Worm (Caenorhabditis elegans): ENCODE data around the gene K10H10.6.

K10H10.6 gene

DNA sequence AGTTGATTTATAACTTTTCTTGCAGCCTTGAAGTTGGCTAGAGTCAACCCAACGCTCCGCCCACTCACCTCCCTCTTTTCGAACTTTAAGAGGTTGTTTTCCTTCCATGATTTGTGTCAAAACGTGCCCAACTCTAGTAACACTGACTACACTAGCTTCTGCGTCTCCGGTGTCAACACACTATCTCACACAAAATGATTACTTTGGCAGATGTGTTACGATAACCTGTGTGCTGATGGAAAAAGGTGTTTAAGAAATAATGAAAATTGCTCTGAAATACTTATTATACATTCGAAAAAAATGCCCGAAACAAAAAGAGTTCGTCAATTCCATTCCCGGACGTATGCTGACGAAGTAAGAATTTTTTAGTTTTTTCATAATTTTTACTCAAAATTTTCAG, at the start of gene K10H10.6:
TSS of gene K10H10.6 (plus strand) at position 301 of the 400 bp plus-strand sequence.
- TF ChIP-seq unc-62 (GFP tag; optimal IDR thresholded peaks at IDR 0.05) = no peak

DNA sequence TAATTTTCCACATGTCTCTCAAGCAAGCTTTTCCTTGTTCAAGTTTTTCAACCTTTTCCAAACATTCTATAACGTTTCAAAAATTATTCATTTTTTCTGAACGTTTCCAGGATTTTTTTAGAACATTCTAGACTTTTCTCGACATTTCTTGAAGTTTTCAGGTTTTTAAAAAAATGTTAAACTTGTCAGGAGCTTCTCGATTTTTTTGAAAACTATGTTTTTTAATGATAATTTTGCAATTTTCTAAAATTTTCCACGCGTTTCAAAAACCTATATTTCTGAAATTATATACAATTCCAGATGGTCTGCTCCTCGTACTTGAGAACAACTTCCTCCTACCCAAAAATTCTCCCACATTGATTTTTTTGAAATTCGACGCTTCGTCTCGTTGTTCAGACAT, 47.8 kb upstream of the K10H10.6 start, which contains the start of gene dmsr-6:
TSS of gene dmsr-6 (plus strand) at position 301 of the 400 bp plus-strand sequence.
- no peak for TF ChIP-seq unc-62 (GFP tag; optimal IDR thresholded peaks at IDR 0.05)

DNA sequence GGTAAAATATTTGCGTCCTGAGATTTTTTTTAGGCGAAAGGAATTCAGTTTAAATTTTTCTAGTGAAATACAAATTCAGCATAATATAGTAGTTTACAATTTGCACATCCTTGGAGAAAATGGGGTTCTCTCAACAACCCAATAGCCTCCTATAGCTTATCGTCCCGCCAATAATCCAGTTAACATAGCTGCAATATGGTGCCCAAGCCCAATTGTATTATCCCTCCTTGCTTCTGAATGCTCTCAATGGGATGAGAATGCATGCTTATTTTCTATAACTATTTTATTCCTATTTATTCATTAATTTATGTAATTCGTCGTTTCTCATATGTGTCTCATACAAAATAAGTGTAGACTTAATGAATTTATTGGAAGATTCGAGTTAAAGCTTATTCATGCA, 33.1 kb upstream of the K10H10.6 start:
- TF ChIP-seq unc-62 (GFP tag; optimal IDR thresholded peaks at IDR 0.05) = no peak

DNA sequence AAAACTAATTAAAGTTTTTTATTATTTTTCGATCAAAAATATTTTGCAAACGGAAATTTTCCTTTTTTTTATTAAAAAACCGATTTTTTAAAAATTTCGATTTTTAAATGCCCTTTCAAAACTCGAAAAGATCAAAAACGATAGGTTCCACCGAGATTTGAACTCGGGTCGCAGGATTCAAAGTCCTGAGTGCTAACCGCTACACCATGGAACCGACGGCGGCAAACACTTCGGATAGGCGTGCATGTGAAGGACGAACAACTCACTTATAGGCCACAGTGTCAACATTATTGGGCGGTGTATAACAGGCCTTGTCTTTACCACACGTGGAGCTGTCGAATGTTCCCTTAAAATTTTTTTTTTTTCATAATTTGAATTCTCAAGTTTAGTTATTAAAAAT, 28.4 kb upstream of the K10H10.6 start:
- TF ChIP-seq unc-62 (GFP tag; optimal IDR thresholded peaks at IDR 0.05) = no peak

DNA sequence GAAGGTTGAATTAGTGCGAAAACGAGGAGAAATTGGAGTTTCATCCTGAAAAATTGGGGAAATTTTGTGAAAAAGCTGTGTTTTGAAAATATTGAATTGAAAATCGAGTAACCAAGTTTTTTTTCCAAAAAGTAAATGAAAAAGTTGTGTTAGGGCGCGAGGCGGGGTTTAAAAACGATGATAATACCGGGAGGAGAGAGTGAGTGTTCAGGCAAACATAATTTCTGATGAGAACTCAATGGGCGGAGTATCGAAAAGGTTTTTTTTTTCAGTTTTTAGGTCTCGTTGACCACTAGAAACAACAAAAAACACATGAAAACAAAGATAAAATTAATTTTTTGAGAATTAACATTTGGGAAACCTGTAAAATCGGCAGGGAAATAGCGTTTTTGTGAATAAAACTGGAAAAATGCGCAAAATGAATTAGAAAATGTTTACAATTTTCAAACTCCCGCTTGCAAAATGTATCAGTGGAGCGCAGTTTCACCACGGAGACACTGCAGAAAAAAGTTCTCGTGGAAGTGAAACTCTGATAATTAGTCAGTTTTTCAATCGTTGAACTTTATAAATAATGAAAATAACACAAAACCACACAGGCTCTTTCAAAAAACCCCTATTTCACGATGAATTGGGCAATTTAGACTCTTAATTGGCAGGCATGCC, 23.4 kb upstream of the K10H10.6 start, which contains the start of gene C13B4.1:
TSS of gene C13B4.1 (minus strand) at position 51 of the 663 bp plus-strand sequence.
- no peak for TF ChIP-seq unc-62 (GFP tag; optimal IDR thresholded peaks at IDR 0.05)

DNA sequence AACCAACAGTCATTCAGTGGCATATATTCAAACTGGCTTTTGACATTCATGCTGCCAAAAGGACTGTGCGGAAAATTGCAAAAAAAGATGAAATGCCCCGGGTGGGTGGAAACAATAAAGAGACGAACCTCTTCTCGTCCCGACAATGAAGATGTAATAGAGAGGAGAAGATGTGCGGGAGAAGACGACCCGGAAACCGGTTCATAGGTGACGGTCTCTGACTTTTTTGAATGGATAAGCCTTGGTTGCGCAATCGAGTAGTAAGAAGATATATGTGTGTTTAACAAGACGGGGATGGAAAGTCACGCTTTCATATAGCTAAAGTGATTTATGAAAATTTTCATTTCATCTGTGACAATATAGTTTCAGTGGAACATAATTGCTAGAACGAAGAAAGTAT, 22.3 kb upstream of the K10H10.6 start:
- TF ChIP-seq unc-62 (GFP tag; optimal IDR thresholded peaks at IDR 0.05) = no peak

DNA sequence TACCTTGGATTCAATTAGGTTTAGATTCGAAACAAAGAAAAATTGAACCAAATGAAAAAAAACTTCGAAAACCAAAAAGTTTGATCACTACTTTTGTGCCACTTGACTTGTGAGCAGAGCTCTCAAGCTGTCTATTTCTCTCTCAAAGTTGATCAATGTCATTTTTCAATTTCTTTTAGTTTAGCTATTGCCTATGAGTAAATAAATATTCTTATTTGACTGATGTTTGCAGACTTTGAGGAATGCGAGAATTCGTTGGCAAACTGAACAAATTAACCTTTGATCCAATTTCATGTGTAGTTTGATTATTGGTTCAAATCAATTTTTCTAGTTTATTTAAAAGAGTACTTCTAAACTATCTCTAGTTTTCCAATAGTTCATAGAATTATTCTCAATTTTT, 19.3 kb upstream of the K10H10.6 start:
- no peak for TF ChIP-seq unc-62 (GFP tag; optimal IDR thresholded peaks at IDR 0.05)

DNA sequence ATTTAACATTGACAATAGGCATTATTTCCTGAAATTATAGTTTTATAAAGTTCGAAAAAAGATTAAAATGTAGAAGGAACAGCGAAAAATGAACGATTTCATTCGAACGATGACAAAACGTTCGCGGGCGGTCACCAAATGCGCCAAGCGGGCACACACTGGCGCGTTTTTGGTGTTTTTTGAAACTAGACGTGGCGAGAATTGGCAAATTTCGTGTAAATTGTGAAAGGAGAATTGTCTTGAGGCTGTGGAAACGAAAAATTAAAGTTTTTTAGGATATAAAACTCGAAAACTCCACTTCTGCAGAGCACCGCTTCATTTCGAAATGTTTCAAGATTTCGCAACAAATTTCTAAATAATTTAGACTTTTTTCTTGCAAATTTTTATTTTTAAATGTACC, 14.4 kb upstream of the K10H10.6 start, which contains the start of gene usp-14:
TSS of gene usp-14 (minus strand) at position 28 of the 400 bp plus-strand sequence.
- no peak for TF ChIP-seq unc-62 (GFP tag; optimal IDR thresholded peaks at IDR 0.05)

DNA sequence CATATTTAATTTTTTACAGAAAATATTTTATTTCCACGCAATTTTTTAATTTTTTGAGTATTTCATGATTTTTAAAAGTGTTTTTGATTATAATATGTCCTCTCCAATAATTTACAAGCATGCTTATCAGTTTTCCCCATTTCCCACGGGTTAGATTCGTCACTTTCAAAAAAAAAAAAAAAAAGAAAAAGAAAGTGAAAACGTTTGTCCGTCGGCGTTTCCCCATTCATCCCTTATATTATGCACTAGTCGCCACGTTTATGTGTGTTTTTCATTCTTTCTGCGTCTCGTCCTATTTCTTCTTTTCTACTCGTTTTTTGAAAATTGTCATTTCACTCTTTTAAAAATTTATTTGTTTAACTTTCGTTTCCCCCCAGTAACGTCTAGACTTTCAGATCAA, 13.7 kb upstream of the K10H10.6 start, which contains the start of gene vnut-1:
TSS of gene vnut-1 (plus strand) at position 396 of the 400 bp plus-strand sequence.
- TF ChIP-seq unc-62 (GFP tag; optimal IDR thresholded peaks at IDR 0.05) = no peak

DNA sequence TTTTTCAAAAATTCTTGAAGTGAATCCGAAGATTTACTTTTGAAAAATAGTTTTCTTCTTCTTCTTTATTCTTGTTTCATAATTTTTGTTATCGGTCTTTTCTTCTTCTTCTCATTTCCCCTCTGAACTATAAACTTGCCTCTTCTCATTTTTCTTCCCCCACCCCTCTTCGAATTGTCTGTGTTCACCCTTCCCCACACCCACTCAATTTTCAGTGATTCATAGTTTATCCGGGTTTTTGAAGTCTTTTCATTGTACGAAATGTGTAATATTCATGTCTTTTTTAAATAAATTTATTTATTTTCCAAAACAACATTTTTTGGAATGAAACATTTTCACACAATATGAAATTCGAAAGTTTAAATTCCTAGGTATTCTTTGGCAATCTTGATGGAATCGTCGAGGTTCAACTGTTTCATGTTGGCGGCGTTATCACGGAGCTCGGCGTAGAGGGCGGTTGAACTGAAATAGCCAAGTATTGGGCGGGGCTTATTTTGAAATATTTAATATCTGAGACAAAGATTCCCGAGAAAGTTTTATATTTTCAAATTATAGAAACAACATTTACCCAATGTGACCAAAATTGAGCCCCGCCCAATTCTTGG, 10.4 kb upstream of the K10H10.6 start:
- TF ChIP-seq unc-62 (GFP tag; optimal IDR thresholded peaks at IDR 0.05) = no peak

DNA sequence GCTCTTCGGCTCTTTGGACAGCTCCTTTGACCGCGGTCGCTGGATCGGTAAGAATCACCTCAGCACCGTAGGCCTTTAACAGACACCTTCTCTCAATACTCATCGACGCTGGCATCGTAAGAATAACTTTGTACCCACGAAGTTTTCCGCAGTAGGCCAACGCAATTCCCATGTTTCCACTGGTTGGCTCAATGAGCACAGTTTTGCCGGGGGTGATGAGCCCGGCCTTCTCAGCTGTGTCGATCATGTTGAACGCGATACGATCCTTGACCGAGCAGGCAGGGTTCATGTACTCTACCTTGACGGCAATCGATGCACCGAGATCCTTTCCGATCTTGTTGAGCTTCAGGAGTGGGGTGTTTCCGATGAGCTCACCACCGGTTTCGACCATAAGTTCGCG, 9.1 kb upstream of the K10H10.6 start:
- no peak for TF ChIP-seq unc-62 (GFP tag; optimal IDR thresholded peaks at IDR 0.05)

DNA sequence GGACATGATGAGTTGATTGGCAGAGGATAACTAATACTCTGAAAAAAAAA, 8.9 kb upstream of the K10H10.6 start, which contains the start of gene cysl-2:
TSS of gene cysl-2 (minus strand) at position 38 of the 50 bp plus-strand sequence.
- no peak for TF ChIP-seq unc-62 (GFP tag; optimal IDR thresholded peaks at IDR 0.05)

DNA sequence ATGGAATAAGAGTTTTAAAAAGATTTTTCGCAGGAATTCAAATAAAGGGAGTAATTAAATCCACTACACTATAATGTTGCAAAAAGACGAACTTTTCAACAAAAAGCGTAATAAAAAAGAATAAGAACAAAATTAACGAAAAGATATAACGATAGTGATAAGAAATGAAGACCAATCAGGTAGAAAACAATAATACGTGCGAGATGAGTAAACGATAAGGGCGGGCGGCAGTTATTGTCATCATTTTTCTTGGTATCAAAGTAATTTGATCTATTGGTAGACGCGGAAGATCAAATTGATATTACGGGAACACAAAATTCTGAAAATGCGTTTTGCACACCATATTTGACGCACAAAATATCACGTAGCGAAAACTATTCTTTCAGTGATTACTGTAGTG, 8.6 kb upstream of the K10H10.6 start:
- TF ChIP-seq unc-62 (GFP tag; optimal IDR thresholded peaks at IDR 0.05) = no peak

DNA sequence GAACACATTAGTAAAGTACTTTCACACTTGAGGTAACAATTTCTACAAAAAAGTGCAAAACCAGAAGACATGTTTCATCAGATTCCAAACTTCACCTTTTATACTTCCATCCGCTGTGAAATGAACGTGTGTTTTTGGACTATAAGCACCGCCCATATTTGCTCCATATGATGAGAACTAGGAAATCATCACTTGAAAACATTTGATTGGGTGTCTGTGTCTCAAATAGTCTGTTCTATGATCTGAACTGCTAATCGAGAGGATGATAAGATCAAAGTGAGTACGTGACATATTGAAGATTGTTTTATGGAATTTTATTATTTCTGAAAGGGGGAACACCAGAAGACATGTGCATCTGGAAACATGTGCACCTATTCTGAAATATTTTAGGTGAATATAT, 7.8 kb upstream of the K10H10.6 start:
- TF ChIP-seq unc-62 (GFP tag; optimal IDR thresholded peaks at IDR 0.05) = no peak

DNA sequence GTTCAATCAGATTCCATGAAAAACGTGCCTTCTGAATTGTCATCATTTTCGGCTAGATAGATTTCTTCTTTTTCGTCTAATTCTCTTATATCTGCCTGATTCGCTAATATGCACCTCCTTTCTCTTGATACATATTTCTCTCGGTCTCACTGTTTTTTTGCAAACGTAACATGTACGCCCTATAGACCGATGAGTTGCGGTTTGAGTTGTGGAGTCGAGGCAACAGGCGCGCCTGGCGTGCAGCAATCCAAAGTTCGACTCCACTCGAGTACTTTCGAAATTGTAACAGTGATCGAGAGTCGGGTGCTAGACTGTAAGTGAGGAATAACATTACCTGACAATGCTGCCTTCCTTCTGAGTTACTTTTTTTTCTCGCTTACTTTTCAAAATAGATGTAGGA, 6.3 kb upstream of the K10H10.6 start:
- TF ChIP-seq unc-62 (GFP tag; optimal IDR thresholded peaks at IDR 0.05) = no peak

DNA sequence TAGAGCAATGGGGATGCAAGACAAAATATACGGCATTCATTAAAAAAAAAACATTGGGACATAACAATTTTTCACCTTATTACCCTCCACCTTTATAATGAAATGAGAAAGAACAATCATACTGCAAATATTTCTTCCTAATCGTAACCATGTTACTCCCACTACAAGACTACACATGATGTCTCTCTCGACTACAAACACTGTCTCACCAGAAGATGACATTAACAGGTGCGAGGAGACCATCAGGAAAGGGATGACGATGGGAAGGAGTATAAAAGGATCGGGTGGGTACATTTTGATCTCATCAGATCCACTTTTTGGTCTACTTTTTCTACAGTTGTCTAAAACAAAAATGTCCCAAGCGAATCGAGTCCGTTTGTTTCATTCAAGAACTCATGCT, 5.2 kb upstream of the K10H10.6 start, which contains the start of gene dhs-8:
TSS of gene dhs-8 (plus strand) at position 179 of the 400 bp plus-strand sequence.
- TF ChIP-seq unc-62 (GFP tag; optimal IDR thresholded peaks at IDR 0.05) = no peak

DNA sequence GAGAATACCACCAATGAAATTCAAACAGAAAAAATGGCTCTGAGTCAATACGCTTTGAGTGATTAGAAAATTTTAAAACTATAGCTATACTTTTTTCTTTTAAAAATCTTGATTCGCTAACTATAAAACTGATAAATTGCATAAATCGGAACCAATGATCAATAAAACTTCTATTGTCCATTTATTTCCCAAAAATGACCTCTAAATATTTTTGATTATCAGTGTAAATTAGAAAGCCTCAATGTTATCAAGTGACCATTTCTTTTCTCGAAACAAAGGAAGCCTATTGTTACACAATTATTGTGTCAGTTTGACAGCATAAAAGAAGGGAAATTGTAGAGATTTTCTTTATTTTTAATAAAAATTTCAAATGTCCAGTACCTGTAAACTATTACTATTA, 3.0 kb upstream of the K10H10.6 start, which contains the start of gene K10H10.4:
TSS of gene K10H10.4 (plus strand) at position 301 of the 400 bp plus-strand sequence.
- no peak for TF ChIP-seq unc-62 (GFP tag; optimal IDR thresholded peaks at IDR 0.05)

DNA sequence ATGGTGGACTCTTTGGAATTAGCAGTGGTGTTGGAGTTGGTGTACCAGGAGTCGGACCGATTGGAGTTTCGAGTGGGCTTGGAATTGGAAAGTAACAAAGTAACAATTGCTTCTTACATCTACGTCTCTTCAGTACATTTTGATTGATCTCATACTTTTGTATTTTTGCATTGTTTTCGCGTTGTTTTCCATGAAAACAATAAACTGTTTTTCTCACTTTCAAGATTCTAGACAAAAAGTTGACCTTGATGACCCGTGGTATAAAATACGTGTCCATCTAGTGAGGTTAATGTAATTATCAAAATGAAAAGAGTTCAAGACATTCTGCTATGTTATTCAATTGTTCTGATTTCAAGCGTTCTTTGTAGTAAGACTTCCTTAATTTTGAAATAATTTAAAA, 1.6 kb upstream of the K10H10.6 start, which contains the start of gene K10H10.5:
TSS of gene K10H10.5 (plus strand) at position 301 of the 400 bp plus-strand sequence.
- TF ChIP-seq unc-62 (GFP tag; optimal IDR thresholded peaks at IDR 0.05) = no peak

Measured in whole organism, dauer.